Worm (Caenorhabditis elegans) whole organism, early embryonic: ENCODE data around the gene fbxa-48.

ENCODE experiments used
- B0310.2 ChIP-seq: sonication (generic microtip); optimal IDR thresholded peaks from 2 replicates; lab custom pipeline; 2016; ENCODE audit warnings: mild to moderate bottlenecking, missing genetic modification characterization, missing compliant biosample characterization
- F13C5.2 ChIP-seq: sonication (generic microtip); optimal IDR thresholded peaks from 2 replicates; lab custom pipeline; 2017; ENCODE audit warnings: mild to moderate bottlenecking, missing genetic modification characterization, inconsistent platforms, missing compliant biosample characterization
- aly-1 ChIP-seq: sonication (generic microtip); optimal IDR thresholded peaks from 2 replicates; lab custom pipeline; 2016; ENCODE audit warnings: missing genetic modification characterization, missing compliant biosample characterization
- ama-1 ChIP-seq: fragments of 150-350 bp; optimal IDR thresholded peaks from 2 replicates; lab custom pipeline; 2014
- ceh-13 ChIP-seq: fragments of 200-800 bp; sonication (Bioruptor generic); optimal IDR thresholded peaks from 2 replicates; lab custom pipeline; 2018; ENCODE audit warnings: mild to moderate bottlenecking, missing genetic modification characterization, missing compliant biosample characterization
- ceh-36 ChIP-seq: sonication (generic microtip); optimal IDR thresholded peaks from 2 replicates; lab custom pipeline; 2016; ENCODE audit warnings: missing genetic modification characterization, inconsistent platforms, missing compliant biosample characterization
- ets-7 ChIP-seq: sonication (generic microtip); optimal IDR thresholded peaks from 2 replicates; lab custom pipeline; 2016; ENCODE audit warnings: missing genotype, missing genetic modification characterization, missing compliant biosample characterization
- flt-1 ChIP-seq: fragments of 200-800 bp; sonication (Bioruptor generic); IDR thresholded peaks from 2 replicates; pipeline ENCODE4 v1.3.6; 2022; ENCODE audit warnings: missing genetic modification characterization, missing compliant biosample characterization
- hmbx-1 ChIP-seq: sonication (generic microtip); optimal IDR thresholded peaks from 2 replicates; lab custom pipeline; 2016; ENCODE audit warnings: mild to moderate bottlenecking, missing genetic modification characterization, missing compliant biosample characterization
- hmg-4 ChIP-seq: fragments of 200-800 bp; sonication (Bioruptor generic); optimal IDR thresholded peaks from 2 replicates; lab custom pipeline; 2018; ENCODE audit warnings: mild to moderate bottlenecking, missing genetic modification characterization, missing compliant biosample characterization
- hnd-1 ChIP-seq: sonication (generic microtip); optimal IDR thresholded peaks from 2 replicates; lab custom pipeline; 2016; ENCODE audit warnings: missing genetic modification characterization, missing compliant biosample characterization
- pes-1 ChIP-seq: fragments of 200-800 bp; sonication (Bioruptor generic); IDR thresholded peaks from 2 replicates; pipeline ENCODE4 v1.3.6; 2022; ENCODE audit warnings: missing genetic modification reagents, missing genetic modification characterization, missing compliant biosample characterization
- scrt-1 ChIP-seq: fragments of 200-800 bp; sonication (Bioruptor generic); IDR thresholded peaks from 2 replicates; pipeline ENCODE4 v1.3.6; 2022; ENCODE audit warnings: missing genetic modification characterization, missing compliant biosample characterization
- sea-1 ChIP-seq: fragments of 200-800 bp; sonication (Bioruptor generic); conservative IDR thresholded peaks from 2 replicates; pipeline ENCODE4 v1.3.6; 2022; ENCODE audit warnings: missing genetic modification characterization, missing compliant biosample characterization
- tbx-11 ChIP-seq: fragments of 200-800 bp; sonication (Bioruptor generic); IDR thresholded peaks from 2 replicates; pipeline ENCODE4 v1.3.6; 2022; ENCODE audit warnings: missing genetic modification characterization, missing compliant biosample characterization
- tbx-37 ChIP-seq: fragments of 200-800 bp; sonication (Bioruptor generic); conservative IDR thresholded peaks from 2 replicates; pipeline ENCODE4 v1.3.6; 2022; ENCODE audit warnings: missing genetic modification reagents, missing genetic modification characterization, missing compliant biosample characterization
- tra-4 ChIP-seq: sonication (generic microtip); optimal IDR thresholded peaks from 2 replicates; lab custom pipeline; 2017; ENCODE audit warnings: missing genetic modification characterization, missing compliant biosample characterization

fbxa-48 gene

DNA sequence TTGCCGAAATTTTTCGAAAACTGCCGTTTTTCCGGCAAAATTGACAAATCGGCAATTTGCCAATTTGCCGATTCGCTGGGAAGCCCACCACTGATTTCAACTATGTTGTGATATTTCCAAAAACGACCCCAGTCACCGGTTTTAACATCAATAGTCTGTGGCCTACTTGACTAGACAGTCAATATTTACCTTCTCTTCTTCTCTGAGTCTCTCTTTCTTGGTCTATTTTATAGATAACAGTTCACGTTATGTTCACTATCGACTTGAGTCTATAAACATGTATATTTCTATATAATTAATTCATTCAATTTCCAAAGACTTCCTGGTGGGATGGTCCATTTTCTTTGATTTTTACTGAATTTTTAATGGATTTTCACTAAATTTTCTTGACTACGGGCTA is 22.8 kb upstream of the fbxa-48 start:
- TF ChIP-seq ama-1 (lab: Kevin White, UChicago) (no peak), hmbx-1 (tag; lab: Kevin White, UChicago) (no peak), tbx-37 (GFP tag; lab: Robert Waterston, UW) (no peak), ceh-36 (tag; lab: Kevin White, UChicago) (no peak), tra-4 (tag; lab: Kevin White, UChicago) (no peak), pes-1 (no peak), ets-7 (tag; lab: Kevin White, UChicago) (no peak)

DNA sequence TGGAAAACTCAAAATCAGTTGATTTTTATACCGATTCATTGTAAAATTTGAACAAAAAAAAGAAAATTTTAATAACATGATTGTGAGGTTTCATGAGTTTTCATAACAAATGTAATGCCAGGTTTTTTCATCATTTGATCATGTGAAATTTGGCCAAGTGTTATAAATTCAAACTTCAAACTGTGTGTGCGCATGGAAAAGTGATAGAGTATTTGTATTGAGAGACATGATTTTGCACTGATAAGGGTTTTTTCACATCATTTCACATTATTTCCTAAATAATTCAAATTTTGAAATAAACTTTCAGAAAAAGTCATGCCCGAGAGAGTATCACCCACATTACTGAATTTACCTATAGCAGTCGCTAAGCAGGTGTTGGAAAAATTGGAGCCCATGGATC is 19.2 kb upstream of the fbxa-48 start, which contains the start of gene fbxa-219:
Gene fbxa-219 (plus strand): TSS at position 277 of the 400 bp plus-strand sequence.
- TF ChIP-seq scrt-1 (GFP tag; lab: Robert Waterston, UW) (no peak), tbx-11 (GFP tag; lab: Robert Waterston, UW) (no peak), flt-1 (GFP tag; lab: Robert Waterston, UW) (no peak)

ce11 chrIII:2288261-2288660 is 16.3 kb upstream of the fbxa-48 start:
- TF ChIP-seq F13C5.2 (tag; lab: Kevin White, UChicago) (no peak), hnd-1 (no peak), B0310.2 (tag; lab: Kevin White, UChicago) (no peak), ceh-36 (tag; lab: Kevin White, UChicago) (no peak), pes-1 (no peak), hmbx-1 (tag; lab: Kevin White, UChicago) (no peak), sea-1 (no peak), flt-1 (GFP tag; lab: Robert Waterston, UW) (no peak), tbx-37 (GFP tag; lab: Robert Waterston, UW) (no peak), hmg-4 (GFP tag; lab: Kevin White, UChicago) (no peak), tbx-11 (GFP tag; lab: Robert Waterston, UW) (no peak), tra-4 (tag; lab: Kevin White, UChicago) (no peak), ets-7 (tag; lab: Kevin White, UChicago) (no peak)

DNA sequence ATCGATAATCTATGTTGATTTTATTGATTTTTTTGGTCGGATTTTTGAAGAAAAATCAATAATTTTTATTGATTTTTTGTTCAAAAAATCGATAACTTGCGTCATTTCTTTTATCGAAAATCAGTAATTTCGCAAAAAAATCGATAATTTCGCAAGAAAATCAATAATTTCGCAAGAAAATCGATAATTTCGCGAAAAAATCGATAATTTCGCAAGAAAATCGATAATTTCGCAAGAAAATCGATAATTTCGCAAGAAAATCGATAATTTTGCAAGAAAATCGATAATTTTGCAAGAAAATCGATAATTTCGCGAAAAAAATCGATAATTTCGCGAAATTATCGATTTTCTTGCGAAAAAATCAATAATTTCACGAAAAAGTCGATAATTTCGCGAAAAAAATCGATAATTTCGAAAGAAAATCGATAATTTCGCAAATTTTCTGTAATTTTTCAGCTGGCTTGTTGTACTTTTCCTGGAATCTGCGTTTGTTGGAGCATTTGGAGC is 11.4 kb upstream of the fbxa-48 start:
- TF ChIP-seq flt-1 (GFP tag; lab: Robert Waterston, UW) (no peak), ets-7 (tag; lab: Kevin White, UChicago) (no peak), scrt-1 (GFP tag; lab: Robert Waterston, UW) (no peak), aly-1 (no peak), sea-1 (no peak), F13C5.2 (tag; lab: Kevin White, UChicago) (no peak), hmg-4 (GFP tag; lab: Kevin White, UChicago) (no peak), ama-1 (lab: Kevin White, UChicago) (no peak), ceh-13 (no peak), hmbx-1 (tag; lab: Kevin White, UChicago) (no peak), pes-1 (no peak), tra-4 (tag; lab: Kevin White, UChicago) (no peak), hnd-1 (no peak), tbx-37 (GFP tag; lab: Robert Waterston, UW) (no peak), B0310.2 (tag; lab: Kevin White, UChicago) (no peak), tbx-11 (GFP tag; lab: Robert Waterston, UW) (no peak)

ce11 chrIII:2281975-2282957 is 10.3 kb upstream of the fbxa-48 start, which contains the start of gene Y54F10BM.3:
TSS of gene Y54F10BM.3 (plus strand) at chrIII:2282025.
- no peak for TF ChIP-seq tbx-37 (GFP tag; lab: Robert Waterston, UW)
- TF ChIP-seq pes-1, result no peak
- no peak for TF ChIP-seq aly-1
- no peak for TF ChIP-seq hnd-1
- TF ChIP-seq F13C5.2 (tag; lab: Kevin White, UChicago), result no peak
- TF ChIP-seq tra-4 (tag; lab: Kevin White, UChicago), result no peak

ce11 chrIII:2280569-2280968 is 8.6 kb upstream of the fbxa-48 start, which contains the start of gene Y54F10BM.22:
TSS of gene Y54F10BM.22 (plus strand) at chrIII:2280899.
- no peak for TF ChIP-seq tbx-11 (GFP tag; lab: Robert Waterston, UW)
- TF ChIP-seq aly-1, result no peak
- TF ChIP-seq ets-7 (tag; lab: Kevin White, UChicago), result no peak
- TF ChIP-seq ama-1 (lab: Kevin White, UChicago), result no peak
- TF ChIP-seq hmg-4 (GFP tag; lab: Kevin White, UChicago), result no peak
- no peak for TF ChIP-seq scrt-1 (GFP tag; lab: Robert Waterston, UW)
- TF ChIP-seq tra-4 (tag; lab: Kevin White, UChicago), result no peak
- no peak for TF ChIP-seq B0310.2 (tag; lab: Kevin White, UChicago)
- TF ChIP-seq sea-1, result no peak
- no peak for TF ChIP-seq F13C5.2 (tag; lab: Kevin White, UChicago)
- no peak for TF ChIP-seq hmbx-1 (tag; lab: Kevin White, UChicago)
- no peak for TF ChIP-seq pes-1
- no peak for TF ChIP-seq ceh-13
- TF ChIP-seq hnd-1, result no peak
- TF ChIP-seq flt-1 (GFP tag; lab: Robert Waterston, UW), result no peak
- TF ChIP-seq tbx-37 (GFP tag; lab: Robert Waterston, UW), result no peak
- TF ChIP-seq ceh-36 (tag; lab: Kevin White, UChicago), result no peak

ce11 chrIII:2279457-2279856 is 7.5 kb upstream of the fbxa-48 start, which contains the start of gene Y54F10BM.23:
TSS of gene Y54F10BM.23 (minus strand) at chrIII:2279557.
- TF ChIP-seq hmbx-1 (tag; lab: Kevin White, UChicago) (no peak), flt-1 (GFP tag; lab: Robert Waterston, UW) (no peak), tra-4 (tag; lab: Kevin White, UChicago) (no peak), hnd-1 (no peak), ceh-13 (no peak), tbx-37 (GFP tag; lab: Robert Waterston, UW) (no peak)
